Fruit fly (Drosophila melanogaster) S2 (cell line): ENCODE results near the gene CG32262.

ENCODE experiments used
- CG8478 ChIP-seq: fragments of >200 bp; optimal IDR thresholded peaks from 2 replicates; lab custom pipeline; 2018
- CTCF ChIP-seq, 2 experiments: fragments of >200 bp; optimal IDR thresholded peaks; 2 replicates each; lab custom pipeline; 2018

The CG32262 gene

DNA sequence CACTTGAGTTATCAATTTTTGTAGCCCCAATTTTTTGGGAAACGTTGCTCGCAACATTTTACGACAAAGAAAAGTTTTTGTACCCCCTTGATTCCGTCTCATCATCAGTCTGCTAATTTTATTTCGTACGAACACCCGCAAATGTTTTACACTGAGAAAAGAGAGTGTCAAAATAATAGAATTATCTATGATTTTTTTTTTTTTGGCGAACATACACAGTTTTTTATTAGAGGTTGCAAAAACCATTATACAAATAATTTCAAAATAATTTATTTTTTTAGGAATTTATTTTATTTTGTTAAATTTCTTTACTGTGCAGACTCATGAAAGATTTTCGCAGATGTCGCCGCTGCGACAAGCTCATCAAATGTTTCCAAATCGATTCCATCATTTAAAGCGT lies 11.5 kb downstream of the CG32262 start:
- TF ChIP-seq CG8478, result no peak
- no peak for TF ChIP-seq CTCF (optimal IDR thresholded peaks at IDR 0.05; lab: Kevin White, UChicago)

DNA sequence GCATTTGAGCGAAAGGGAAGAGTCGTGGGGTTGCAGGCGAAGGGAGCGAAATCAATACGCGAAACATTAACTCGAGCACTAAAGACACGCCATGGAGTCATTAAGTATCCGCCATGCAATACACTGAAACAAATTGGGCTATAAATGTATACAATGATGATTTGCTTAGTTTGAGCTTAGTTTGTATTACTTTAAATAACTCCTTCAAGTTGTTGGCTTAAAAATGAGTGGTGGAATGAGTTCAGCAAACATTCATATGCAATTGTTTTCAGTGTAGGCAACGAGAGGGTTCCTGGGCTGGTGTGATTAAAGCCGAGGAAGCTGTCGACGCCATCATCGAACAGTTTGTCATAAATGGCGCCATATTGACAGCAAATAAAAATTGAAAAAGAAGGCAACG lies 12.3 kb downstream of the CG32262 start:
- TF ChIP-seq CTCF (optimal IDR thresholded peaks at IDR 0.05; lab: Kevin White, UChicago) (no peak), CG8478 (no peak)

DNA sequence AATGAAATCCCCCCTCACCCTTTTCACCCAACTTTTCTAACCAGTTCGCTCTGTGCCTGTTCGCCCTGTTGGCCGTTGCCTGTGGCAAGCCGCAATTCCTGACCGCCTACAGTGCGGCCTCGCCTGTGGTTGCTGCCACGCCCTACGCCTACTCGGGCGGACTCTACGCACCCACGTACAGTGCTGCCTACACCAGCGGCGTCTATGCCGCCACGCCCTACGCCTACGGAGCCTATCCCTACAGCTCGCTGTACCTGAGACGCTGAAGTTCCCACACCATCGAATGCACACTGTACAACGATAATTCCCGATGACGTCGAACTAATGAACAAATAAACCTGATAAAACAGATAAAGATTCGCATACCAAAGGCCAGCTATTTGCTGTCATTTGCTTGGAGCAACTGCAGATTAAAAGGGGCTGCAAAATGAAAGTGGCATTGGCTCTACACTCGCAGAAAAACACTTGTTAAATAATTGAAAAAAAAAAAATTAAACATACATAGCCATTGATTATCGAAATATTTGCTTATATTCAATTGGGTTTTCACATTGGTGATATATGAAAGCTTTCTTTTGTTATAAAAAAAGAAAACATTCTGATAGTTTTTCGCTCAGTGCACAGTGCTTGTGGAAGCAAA lies 18.8 kb downstream of the CG32262 start:
- TF ChIP-seq CG8478, result no peak
- TF ChIP-seq CTCF (optimal IDR thresholded peaks at IDR 0.05; lab: Kevin White, UChicago), result no peak

DNA sequence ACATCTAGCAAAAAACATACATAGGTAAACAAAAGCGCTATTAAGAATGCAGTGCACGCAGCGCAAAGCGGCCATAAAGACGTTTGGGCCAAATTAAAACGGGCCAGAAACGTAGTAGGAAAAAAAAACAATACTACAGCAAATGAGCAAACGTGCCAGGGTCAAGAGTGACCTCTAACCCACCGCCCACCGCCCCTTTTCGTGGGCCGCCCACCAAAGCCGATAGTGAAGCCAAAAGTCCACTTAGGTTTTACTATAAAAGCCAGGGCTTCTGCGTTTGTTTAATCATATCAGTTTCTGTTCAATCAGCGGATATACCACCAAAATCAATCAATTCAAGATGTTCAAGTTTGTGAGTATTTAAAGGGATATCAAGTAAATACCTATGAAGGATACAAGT lies 19.5 kb downstream of the CG32262 start, which contains the start of gene CG32266:
Gene CG32266 (plus strand): TSS at position 301 of the 400 bp plus-strand sequence.
- TF ChIP-seq CTCF (optimal IDR thresholded peaks at IDR 0.05; lab: Kevin White, UChicago) (no peak), CG8478 (no peak)

DNA sequence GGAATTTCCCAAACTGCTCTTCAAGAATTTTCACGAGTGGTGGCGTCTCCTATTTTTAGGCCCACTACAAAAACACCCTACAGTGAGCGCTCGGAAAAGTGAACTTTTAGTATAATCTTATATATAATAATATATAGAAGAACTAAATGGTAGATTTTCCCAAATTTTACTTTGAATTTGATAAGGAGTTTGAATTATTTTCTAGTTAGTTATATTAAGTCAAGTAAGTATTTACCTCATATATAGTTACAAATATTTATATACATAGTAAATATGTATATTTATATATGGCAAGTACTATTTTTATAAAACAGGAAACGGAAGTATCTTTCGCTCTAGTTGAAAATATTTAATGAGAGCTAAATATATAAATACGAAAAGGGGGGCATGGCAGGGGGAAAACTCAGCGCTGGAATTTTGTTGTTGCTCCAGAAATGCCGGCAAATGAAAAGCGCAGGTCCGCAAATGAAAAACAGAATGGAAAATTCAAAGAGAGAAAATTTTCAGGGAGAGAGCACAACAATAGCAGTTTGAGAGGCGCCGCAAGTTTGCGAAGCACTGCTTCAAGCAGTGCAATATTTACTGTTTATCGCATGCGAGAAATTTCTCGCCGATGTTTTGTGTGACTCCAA lies 21.1 kb downstream of the CG32262 start:
- TF ChIP-seq CG8478 (no peak), CTCF (optimal IDR thresholded peaks at IDR 0.05; lab: Kevin White, UChicago) (peak; percentile 30 to 67)

DNA sequence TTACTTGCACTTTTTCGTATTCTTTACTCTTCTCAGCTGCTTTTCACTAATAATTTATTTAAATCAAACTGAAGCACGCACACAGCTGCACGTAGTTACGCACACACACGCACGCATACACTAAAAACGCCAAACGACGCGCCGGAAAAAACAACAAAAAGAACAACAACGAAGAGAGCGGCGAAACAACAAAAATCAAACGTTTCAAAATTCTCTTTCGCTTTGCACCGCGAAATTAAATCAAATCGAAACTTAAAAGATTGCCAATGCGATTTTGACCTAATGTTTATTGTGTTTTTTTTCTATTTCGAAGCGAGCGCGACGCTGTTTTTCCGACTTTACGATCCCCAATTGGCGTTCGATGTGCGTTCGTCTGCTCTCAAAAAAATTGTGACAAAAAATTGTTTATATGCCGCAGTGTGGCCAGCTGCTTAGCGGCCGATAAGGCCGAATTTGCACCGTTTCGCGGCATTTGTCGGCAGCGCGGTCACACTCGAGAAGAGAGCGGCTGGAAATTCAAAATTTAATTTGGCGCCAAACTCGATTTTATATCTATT lies 22.3 kb downstream of the CG32262 start:
- TF ChIP-seq CG8478 (no peak), CTCF (optimal IDR thresholded peaks at IDR 0.05; lab: Kevin White, UChicago) (peak in 1 of 2 experiments; percentile 37)

DNA sequence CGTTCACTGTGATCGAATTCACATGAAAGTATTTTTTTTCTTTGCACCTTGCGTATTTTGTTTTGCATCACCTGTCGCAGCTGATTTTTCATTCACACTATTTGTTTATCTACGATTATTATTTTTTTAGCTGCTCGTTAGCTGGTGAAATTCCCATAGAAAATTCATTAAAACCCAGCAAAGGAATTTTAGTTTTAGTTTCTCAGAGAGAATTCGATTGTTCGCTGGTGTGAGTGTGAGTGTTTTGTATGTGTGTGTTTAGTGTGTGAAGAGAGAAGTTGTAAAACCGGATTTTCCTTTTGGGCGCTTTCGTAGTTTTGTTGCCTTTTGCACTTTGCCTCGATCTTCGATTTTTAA lies 22.9 kb downstream of the CG32262 start:
- TF ChIP-seq CG8478 (no peak), CTCF (optimal IDR thresholded peaks at IDR 0.05; lab: Kevin White, UChicago) (no peak)

DNA sequence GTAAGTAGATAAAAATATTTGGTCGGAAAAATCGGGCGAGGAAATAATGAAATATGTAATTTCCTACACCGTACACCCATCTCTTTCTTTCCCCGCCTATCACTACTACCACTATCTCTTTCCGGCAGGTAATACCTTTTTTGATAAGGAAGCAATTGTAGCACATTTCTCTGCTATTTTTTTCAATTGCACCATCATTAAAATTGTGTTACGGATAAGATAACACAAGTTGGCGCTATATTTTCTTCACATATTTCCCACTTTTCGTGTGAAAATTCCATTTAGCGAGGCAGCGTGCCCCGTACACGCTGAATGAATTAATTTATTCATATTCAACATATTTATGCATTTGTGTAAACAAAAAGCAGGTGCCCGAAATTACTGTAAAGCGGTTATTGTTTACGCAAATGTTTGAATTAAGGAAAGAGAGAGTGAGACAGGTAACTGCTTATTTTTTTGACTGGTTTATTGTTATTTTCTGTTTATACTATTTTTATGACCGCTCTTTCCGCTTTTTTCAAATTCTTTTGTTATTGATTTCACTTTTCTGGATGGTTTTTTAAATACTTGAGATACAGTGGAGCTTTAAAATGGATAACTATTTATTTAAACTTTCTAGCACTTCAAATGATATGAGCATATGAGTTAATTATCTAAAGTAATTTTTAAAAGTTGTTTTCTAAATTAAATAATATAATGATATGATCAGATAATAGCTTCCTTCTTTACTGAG lies 23.5 kb downstream of the CG32262 start:
- TF ChIP-seq CTCF (optimal IDR thresholded peaks at IDR 0.05; lab: Kevin White, UChicago), result no peak
- no peak for TF ChIP-seq CG8478

DNA sequence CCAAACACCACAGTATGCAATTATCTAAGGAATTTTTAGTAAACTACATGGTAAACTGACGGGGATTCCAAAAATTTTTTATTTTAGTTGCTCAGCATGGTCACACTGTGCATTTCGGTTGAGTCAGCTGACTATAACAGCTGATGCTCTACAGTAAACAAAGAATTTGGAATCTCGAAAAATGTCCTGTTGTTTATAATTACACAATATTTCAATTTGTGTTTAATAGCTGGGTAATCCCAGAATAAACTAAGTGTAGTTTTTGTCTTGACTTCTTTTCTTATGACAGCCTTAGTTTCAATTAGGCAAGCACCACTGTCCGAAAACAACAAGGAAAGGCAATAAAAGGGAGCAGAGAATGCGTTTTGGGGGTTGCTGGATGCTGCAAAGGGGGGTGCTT lies 24.3 kb downstream of the CG32262 start:
- TF ChIP-seq CG8478, result no peak

DNA sequence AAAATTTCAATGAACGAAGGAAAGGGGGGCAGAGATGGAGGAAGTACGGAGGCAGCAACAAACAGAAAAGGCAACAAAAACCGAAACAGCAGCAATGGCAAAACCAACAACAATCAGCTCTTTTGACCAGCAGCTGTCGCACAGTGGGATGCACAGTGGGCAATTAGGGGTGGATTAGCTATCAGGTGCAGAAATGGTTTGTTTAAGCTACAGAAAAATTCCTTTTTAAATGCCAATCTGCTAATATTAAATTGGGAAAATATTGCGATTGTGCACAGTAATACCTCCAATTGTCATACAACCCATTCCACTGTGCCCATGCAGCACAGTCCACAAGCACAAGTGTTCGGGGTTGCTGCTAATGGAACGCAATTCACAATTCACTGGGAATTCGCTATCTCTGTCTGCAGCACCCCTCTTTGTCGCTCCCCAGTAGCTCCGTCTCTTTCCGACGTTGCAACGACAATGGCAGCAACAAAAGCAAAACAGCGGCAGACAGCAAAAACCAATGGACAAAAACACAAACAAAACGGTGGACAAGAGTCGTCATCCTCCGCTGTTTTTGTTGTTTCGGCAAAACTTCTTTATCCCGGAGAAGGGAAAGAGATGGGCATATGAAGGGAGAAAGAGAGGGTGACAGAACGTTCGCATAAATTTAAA lies 24.9 kb downstream of the CG32262 start:
- TF ChIP-seq CTCF (optimal IDR thresholded peaks at IDR 0.05; lab: Kevin White, UChicago) (no peak), CG8478 (no peak)

DNA sequence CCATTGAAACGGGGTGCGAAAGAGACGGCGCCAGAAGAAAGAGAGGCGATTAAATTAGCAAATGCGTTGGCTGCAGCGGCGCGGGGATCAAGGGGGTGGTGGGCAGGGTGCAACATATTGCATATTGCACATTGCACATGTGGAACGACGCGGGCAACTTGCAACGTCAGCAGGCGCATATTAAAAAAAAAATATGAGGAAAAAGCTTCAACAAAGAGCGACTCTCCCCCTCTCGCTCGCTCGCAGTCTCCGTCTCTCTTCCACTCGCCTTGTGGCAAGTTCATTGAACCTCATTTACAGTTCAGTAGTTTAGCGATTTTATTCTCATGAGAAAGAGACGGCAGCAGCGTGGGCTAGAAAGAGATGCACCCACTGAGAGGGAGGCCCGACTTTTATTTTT lies 26.0 kb downstream of the CG32262 start:
- no peak for TF ChIP-seq CG8478
- TF ChIP-seq CTCF (optimal IDR thresholded peaks at IDR 0.05; lab: Kevin White, UChicago), result no peak

DNA sequence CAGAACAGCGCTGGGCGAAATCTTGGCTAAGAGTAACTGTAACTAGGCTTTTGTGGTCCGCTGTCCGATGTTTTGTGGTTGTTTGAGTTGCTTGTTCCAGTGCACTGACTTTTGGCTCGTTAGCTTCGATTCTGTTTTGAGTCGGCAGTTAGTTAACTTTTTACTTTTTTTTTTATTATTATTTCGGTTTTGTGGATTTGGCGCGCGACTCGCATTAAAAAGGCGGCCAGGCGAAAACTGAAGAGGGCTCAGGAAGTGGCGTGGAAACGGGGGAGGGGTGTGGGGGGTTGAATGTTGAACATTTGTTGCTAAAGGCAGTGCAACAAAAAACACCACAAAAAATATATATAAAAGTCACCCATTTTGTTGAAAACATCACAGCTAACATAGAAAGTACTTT lies 26.6 kb downstream of the CG32262 start:
- TF ChIP-seq CG8478 (no peak), CTCF (optimal IDR thresholded peaks at IDR 0.05; lab: Kevin White, UChicago) (no peak)

DNA sequence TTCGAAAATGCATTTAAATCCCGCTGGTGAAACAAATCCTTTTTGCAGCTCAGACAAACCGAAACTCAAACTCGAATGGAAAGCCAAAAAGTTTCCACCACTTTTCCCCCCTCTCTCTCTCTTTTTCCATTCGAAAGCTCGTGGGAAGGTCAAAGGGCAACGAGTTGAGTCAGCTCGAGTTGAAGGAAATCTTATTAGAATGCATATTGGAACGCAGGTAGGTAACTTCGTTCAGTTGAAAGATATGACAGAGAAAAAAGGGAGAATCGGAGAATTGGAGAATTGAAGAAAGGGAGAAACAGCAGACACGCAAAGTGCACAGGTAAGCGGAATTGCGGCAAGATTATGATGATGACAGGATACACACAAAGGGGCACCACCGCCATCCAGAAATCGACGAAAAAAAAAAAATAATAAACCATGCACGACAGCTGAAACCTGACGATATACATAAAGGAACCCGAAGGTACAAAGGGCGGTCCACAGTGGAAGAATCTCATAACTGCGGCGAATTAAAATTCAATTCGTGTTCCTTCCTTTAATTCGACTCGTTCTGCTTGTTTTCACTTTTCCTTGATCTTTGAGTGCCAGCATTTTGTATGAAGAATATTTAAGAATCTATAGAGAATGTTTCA lies 27.3 kb downstream of the CG32262 start:
- TF ChIP-seq CTCF (optimal IDR thresholded peaks at IDR 0.05; lab: Kevin White, UChicago), result no peak
- no peak for TF ChIP-seq CG8478

DNA sequence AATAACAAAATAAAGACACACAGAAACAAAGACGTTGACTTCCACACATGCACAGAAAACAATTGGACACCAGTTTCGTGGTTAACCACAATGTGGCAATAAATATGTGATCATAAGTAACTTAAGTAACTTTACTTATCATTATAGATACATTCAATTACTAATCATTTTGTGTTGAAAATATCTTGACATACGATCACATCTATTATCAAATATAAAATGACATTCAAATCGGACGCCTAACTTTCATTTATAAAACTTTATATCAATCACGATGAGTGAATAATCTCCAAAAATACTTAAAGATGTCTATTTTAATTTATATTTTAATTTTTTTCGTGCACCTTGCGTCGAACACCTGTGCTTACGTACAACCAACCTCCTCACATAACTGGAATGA lies 31.5 kb downstream of the CG32262 start:
- TF ChIP-seq CG8478 (no peak), CTCF (optimal IDR thresholded peaks at IDR 0.05; lab: Kevin White, UChicago) (no peak)

DNA sequence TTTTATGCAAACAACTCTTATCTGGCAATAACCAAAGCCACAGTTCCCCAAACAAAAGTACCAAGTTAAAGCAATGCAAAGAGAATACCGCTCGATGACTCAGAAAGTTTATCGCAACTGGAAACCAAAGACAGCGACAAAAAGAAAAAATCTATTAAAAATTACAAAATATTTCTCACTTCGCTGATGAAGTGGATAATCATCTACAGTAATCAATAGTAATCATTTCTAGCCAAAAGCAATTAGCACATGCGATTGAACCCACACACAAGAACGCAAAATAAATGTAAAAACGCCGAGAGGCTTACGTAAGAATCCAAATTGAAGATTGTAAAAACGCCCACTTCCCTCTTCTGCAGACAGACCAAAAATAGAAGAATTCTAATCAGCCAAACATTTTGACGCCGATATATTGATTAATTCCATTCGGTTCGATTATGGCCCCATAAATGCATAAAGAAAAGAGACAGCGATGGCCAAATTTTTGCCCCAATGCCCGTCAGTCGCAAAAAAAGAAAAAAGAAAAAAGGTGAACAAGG lies 33.4 kb downstream of the CG32262 start:
- TF ChIP-seq CG8478 (no peak), CTCF (optimal IDR thresholded peaks at IDR 0.05; lab: Kevin White, UChicago) (no peak)
